Worm (Caenorhabditis elegans): ENCODE measurements around the gene nlp-66.

DNA sequence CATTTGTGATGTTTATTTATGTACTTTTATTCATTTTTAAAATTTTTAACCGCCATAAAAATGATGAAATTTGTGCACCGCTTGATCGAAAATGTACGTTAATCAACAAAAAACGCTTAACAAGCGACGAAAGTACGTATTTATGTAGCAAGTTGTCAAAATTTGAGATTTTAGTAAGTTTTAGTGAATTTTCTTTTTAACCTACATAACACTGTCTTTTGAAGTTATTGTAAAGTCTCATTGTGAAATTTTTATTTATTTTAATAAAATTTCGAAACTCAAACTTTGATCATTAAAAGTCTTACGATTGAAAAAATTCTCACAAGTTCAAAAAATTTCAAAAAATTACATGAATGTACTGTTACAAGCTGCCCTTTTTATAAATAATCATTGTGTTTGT, 19.3 kb downstream of the nlp-66 start:
- TF ChIP-seq nhr-12 (tag; optimal IDR thresholded peaks at IDR 0.05) (no peak), lin-15B (tag; optimal IDR thresholded peaks at IDR 0.05) (no peak), ceh-8 (GFP tag; optimal IDR thresholded peaks at IDR 0.05) (no peak), jun-1 (tag; optimal IDR thresholded peaks at IDR 0.05) (no peak), nhr-11 (tag; optimal IDR thresholded peaks at IDR 0.05) (no peak), C16A3.4 (tag; optimal IDR thresholded peaks at IDR 0.05) (no peak), nhr-76 (tag; optimal IDR thresholded peaks at IDR 0.05) (no peak), ces-1 (GFP tag; optimal IDR thresholded peaks at IDR 0.05) (no peak), sox-4 (tag; optimal IDR thresholded peaks at IDR 0.05) (no peak), mdl-1 (tag; optimal IDR thresholded peaks at IDR 0.05) (no peak)

Data from whole organism, L1 larva.